Fruit fly (Drosophila melanogaster): Measurements from ENCODE around the gene c11.1.

c11.1 gene

DNA sequence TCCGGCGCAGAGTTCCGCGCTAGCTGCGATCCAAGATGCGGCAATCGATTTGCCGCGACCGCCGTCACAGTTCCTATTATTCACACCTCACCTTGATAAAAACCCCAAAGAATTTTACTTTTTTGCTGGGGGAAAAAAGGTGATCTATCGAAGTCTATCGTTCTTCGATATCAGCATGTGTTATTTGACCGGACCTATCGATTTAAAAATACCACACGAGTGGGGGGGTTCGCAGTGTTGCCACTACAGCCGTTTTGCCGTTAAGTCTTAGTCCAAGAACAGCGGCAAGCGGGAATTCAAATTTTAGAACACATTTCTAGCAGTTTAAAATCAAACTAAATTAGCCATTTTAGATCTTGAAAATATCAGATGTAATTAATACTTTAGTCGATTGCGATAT is 50.7 kb downstream of the c11.1 start, which contains the start of gene CG12121 (continued):
- TF ChIP-seq unc-4 (GFP tag; IDR thresholded peaks at IDR 0.05; ENCODE audit: partially characterized antibody) (peak; percentile 63), CG8290 (GFP tag; optimal IDR thresholded peaks at IDR 0.05) (no peak), CG8290 (tag; optimal IDR thresholded peaks at IDR 0.05) (no peak), CG16813 (GFP tag; IDR thresholded peaks at IDR 0.05; ENCODE audit: partially characterized antibody) (peak; percentile 59), bsh (GFP tag; optimal IDR thresholded peaks at IDR 0.05) (no peak), trem (tag; optimal IDR thresholded peaks at IDR 0.05) (peak; percentile 31), gsb (GFP tag; IDR thresholded peaks at IDR 0.05) (no peak), Jarid2 (GFP tag; optimal IDR thresholded peaks at IDR 0.05) (no peak), Bgb (GFP tag; IDR thresholded peaks at IDR 0.05; ENCODE audit: partially characterized antibody) (peak; percentile 80), CG11398 (GFP tag; optimal IDR thresholded peaks at IDR 0.05) (no peak), CG10959 (GFP tag; IDR thresholded peaks at IDR 0.05) (no peak), Myb (GFP tag; optimal IDR thresholded peaks at IDR 0.05) (peak; percentile 94), Sox102F (GFP tag; optimal IDR thresholded peaks at IDR 0.05) (no peak), Taf1 (GFP tag; IDR thresholded peaks at IDR 0.05) (no peak), CG18619 (GFP tag; optimal IDR thresholded peaks at IDR 0.05) (no peak), tx (GFP tag; optimal IDR thresholded peaks at IDR 0.05) (no peak), CG4617 (GFP tag; optimal IDR thresholded peaks at IDR 0.05; ENCODE audit: borderline replicate concordance) (peak; percentile 34), bcd (GFP tag; optimal IDR thresholded peaks at IDR 0.05) (no peak), HLH3B (GFP tag; IDR thresholded peaks at IDR 0.05) (no peak), fd64A (GFP tag; optimal IDR thresholded peaks at IDR 0.05) (no peak), mirr (GFP tag; optimal IDR thresholded peaks at IDR 0.05) (no peak), Elba2 (GFP tag; optimal IDR thresholded peaks at IDR 0.05) (no peak), klu (GFP tag; IDR thresholded peaks at IDR 0.05) (no peak), croc (GFP tag; conservative IDR thresholded peaks at IDR 0.05) (no peak), nerfin-1 (tag; optimal IDR thresholded peaks at IDR 0.05) (no peak), yki (optimal IDR thresholded peaks at IDR 0.05) (no peak), fd3F (GFP tag; optimal IDR thresholded peaks at IDR 0.05) (no peak), CG8281 (tag; optimal IDR thresholded peaks at IDR 0.05) (no peak), CG6813 (GFP tag; optimal IDR thresholded peaks at IDR 0.05) (no peak), onecut (GFP tag; IDR thresholded peaks at IDR 0.05) (no peak), Sox100B (GFP tag; optimal IDR thresholded peaks at IDR 0.05) (no peak), CG11696 (GFP tag; IDR thresholded peaks at IDR 0.05) (no peak), CG1024 (GFP tag; IDR thresholded peaks at IDR 0.05) (no peak), CG10274 (GFP tag; optimal IDR thresholded peaks at IDR 0.05) (no peak), danr (GFP tag; IDR thresholded peaks at IDR 0.05) (no peak), Abd-B (GFP tag; optimal IDR thresholded peaks at IDR 0.05) (peak; percentile 18), Ravus (GFP tag; IDR thresholded peaks at IDR 0.05) (no peak), CG16815 (GFP tag; optimal IDR thresholded peaks at IDR 0.05) (no peak), ttk (GFP tag; IDR thresholded peaks at IDR 0.05) (no peak), B-H1 (GFP tag; IDR thresholded peaks at IDR 0.05) (no peak), zfh2 (GFP tag; optimal IDR thresholded peaks at IDR 0.05) (no peak), hb (GFP tag; IDR thresholded peaks at IDR 0.05; ENCODE audit: partially characterized antibody) (peak; percentile 75; the same call in 2 of the 3 replicates), H15 (GFP tag; IDR thresholded peaks at IDR 0.05) (no peak), Hmr (GFP tag; optimal IDR thresholded peaks at IDR 0.05) (no peak), Dbx (GFP tag; IDR thresholded peaks at IDR 0.05) (no peak), CG11093 (GFP tag; IDR thresholded peaks at IDR 0.05) (no peak), Oaz (GFP tag; IDR thresholded peaks at IDR 0.05) (no peak), CG17361 (GFP tag; IDR thresholded peaks at IDR 0.05) (no peak), CG2875 (GFP tag; optimal IDR thresholded peaks at IDR 0.05) (no peak), jumu (GFP tag; optimal IDR thresholded peaks at IDR 0.05) (no peak), jigr1 (GFP tag; IDR thresholded peaks at IDR 0.05) (no peak), CG3407 (GFP tag; optimal IDR thresholded peaks at IDR 0.05) (no peak), CG5953 (GFP tag; IDR thresholded peaks at IDR 0.05) (no peak)

Measured in whole organism, embryonic.